Worm (Caenorhabditis elegans) whole organism, L3 larva: ENCODE results near the gene Y73C8C.12.

Source experiments
- ceh-9 ChIP-seq: sonication (generic microtip); optimal IDR thresholded peaks from 2 replicates; lab custom pipeline; 2018; ENCODE audit warnings: missing biosample characterization, missing genetic modification characterization
- daf-12 ChIP-seq: fragments of 150-350 bp; optimal IDR thresholded peaks from 2 replicates; lab custom pipeline; 2014; ENCODE audit warnings: missing biosample characterization, missing genetic modification reagents, missing genetic modification characterization
- egl-27 ChIP-seq: sonication (generic microtip); optimal IDR thresholded peaks from 4 replicates; lab custom pipeline; 2017; ENCODE audit warnings: missing biosample characterization, missing genetic modification reagents, missing genetic modification characterization
- fkh-2 ChIP-seq: fragments of 150-350 bp; optimal IDR thresholded peaks from 2 replicates; lab custom pipeline; 2014; ENCODE audit warnings: missing biosample characterization, missing genetic modification reagents, missing genetic modification characterization
- jun-1 ChIP-seq: fragments of 150-350 bp; optimal IDR thresholded peaks from 2 replicates; lab custom pipeline; 2014; ENCODE audit warnings: missing biosample characterization, missing genetic modification reagents, missing genetic modification characterization
- lin-15B ChIP-seq: fragments of 150-350 bp; optimal IDR thresholded peaks from 2 replicates; lab custom pipeline; 2014; ENCODE audit warnings: missing biosample characterization, missing genetic modification characterization
- lin-39 ChIP-seq: fragments of 150-350 bp; optimal IDR thresholded peaks from 2 replicates; lab custom pipeline; 2018; ENCODE audit warnings: missing biosample characterization, missing genetic modification reagents, missing genetic modification characterization
- nhr-237 ChIP-seq: fragments of 150-350 bp; optimal IDR thresholded peaks from 2 replicates; lab custom pipeline; 2014; ENCODE audit warnings: missing biosample characterization, missing genetic modification characterization
- nhr-25 ChIP-seq: sonication (generic microtip); optimal IDR thresholded peaks from 2 replicates; lab custom pipeline; 2017; ENCODE audit warnings: missing biosample characterization, missing genetic modification characterization
- nhr-77 ChIP-seq: fragments of 150-350 bp; optimal IDR thresholded peaks from 2 replicates; lab custom pipeline; 2014; ENCODE audit warnings: missing biosample characterization, missing genetic modification characterization
- pha-4 ChIP-seq: fragments of 150-350 bp; optimal IDR thresholded peaks from 2 replicates; lab custom pipeline; 2014; ENCODE audit warnings: missing biosample characterization, missing genetic modification reagents, missing genetic modification characterization
- skn-1 ChIP-seq: fragments of 150-350 bp; optimal IDR thresholded peaks from 2 replicates; lab custom pipeline; 2014; ENCODE audit warnings: missing biosample characterization, missing genetic modification characterization
- snpc-4 ChIP-seq: fragments of 150-350 bp; optimal IDR thresholded peaks from 2 replicates; lab custom pipeline; 2014; ENCODE audit warnings: missing biosample characterization, missing genetic modification characterization

DNA sequence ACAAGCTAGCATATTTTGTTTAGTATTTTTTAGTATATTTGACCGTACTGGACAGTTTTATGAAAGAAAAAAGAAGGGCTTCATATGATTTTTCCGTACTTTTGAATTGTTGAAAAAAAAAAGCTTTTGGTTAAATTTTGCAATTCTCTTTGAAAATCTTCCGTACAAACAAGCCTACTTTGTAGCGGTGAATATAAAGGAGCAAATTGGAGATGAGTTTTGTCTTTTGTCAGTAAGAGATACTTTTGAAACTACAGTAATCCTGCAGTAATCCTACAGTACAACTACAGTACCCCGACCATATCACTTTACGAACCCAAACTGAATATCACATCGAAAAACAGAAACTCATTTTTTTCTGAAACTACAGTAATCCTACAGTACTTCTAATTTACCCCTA lies 2.6 kb upstream of the Y73C8C.12 start:
- TF ChIP-seq snpc-4 = no peak
- TF ChIP-seq nhr-25 (tag; lab: Kevin White, UChicago) = no peak
- TF ChIP-seq nhr-77 (tag; lab: Kevin White, UChicago) = no peak
- no peak for TF ChIP-seq jun-1 (tag; lab: Kevin White, UChicago)
- TF ChIP-seq lin-15B (tag; lab: Kevin White, UChicago) = no peak
- no peak for TF ChIP-seq lin-39
- TF ChIP-seq nhr-237 = no peak
- TF ChIP-seq pha-4 = no peak
- TF ChIP-seq ceh-9 (tag; lab: Kevin White, UChicago) = no peak
- no peak for TF ChIP-seq fkh-2
- TF ChIP-seq egl-27 (tag; lab: Kevin White, UChicago) = no peak
- TF ChIP-seq skn-1 (tag; lab: Kevin White, UChicago) = no peak
- no peak for TF ChIP-seq daf-12 (tag; lab: Kevin White, UChicago)
